Worm (Caenorhabditis elegans): ENCODE data around the gene ZK105.3.

Gene ZK105.3

ce11 chrV:7744068-7744467 lies 47.1 kb downstream of the ZK105.3 start:
- peak; percentile 83 for TF ChIP-seq pha-4 (GFP tag; IDR thresholded peaks at IDR 0.05)
- TF ChIP-seq pha-4 (tag; optimal IDR thresholded peaks at IDR 0.05) = no peak
- TF ChIP-seq unc-130 (GFP tag; optimal IDR thresholded peaks at IDR 0.05) = no peak
- TF ChIP-seq hmg-1.1 (GFP tag; IDR thresholded peaks at IDR 0.05) = no peak
- TF ChIP-seq F26F4.8 (GFP tag; conservative IDR thresholded peaks at IDR 0.05) = no peak
- peak; percentile 99 for TF ChIP-seq dmd-6 (GFP tag; IDR thresholded peaks at IDR 0.05)
- peak in 1 of 2 experiments; percentile 12 for TF ChIP-seq hif-1 (tag; optimal IDR thresholded peaks at IDR 0.05)
- TF ChIP-seq lin-38 (GFP tag; IDR thresholded peaks at IDR 0.05) = no peak
- no peak for TF ChIP-seq Y75B8A.6 (GFP tag; IDR thresholded peaks at IDR 0.05)
- TF ChIP-seq lsy-2 (tag; optimal IDR thresholded peaks at IDR 0.05) = peak in 1 of 2 experiments; percentile 8
- peak in 1 of 2 experiments; percentile 69 for TF ChIP-seq daf-16 (GFP tag; optimal IDR thresholded peaks at IDR 0.05)
- TF ChIP-seq daf-16 (tag; optimal IDR thresholded peaks at IDR 0.05) = peak; percentile 89
- peak in 1 of 2 experiments; percentile 2 for TF ChIP-seq mdl-1 (tag; optimal IDR thresholded peaks at IDR 0.05)
- TF ChIP-seq nhr-77 (tag; optimal IDR thresholded peaks at IDR 0.05) = peak; percentile 25
- peak; percentile 94 for TF ChIP-seq lin-1 (GFP tag; IDR thresholded peaks at IDR 0.05)
- peak; percentile 29 for TF ChIP-seq mes-2 (tag; optimal IDR thresholded peaks at IDR 0.05; ENCODE audit: poor library complexity, severe bottlenecking)
- TF ChIP-seq mxl-3 (GFP tag; optimal IDR thresholded peaks at IDR 0.05) = peak; percentile 49
- TF ChIP-seq php-3 (GFP tag; IDR thresholded peaks at IDR 0.05) = peak; percentile 93
- TF ChIP-seq nhr-76 (tag; optimal IDR thresholded peaks at IDR 0.05) = no peak
- peak; percentile 97 for TF ChIP-seq hlh-11 (tag; optimal IDR thresholded peaks at IDR 0.05)
- peak; percentile 63; the same call in 1 of the 2 replicates for TF ChIP-seq mdt-29 (GFP tag; IDR thresholded peaks at IDR 0.05)
- TF ChIP-seq ceh-20 (GFP tag; IDR thresholded peaks at IDR 0.05) = peak; percentile 80
- TF ChIP-seq attf-4 (tag; optimal IDR thresholded peaks at IDR 0.05) = no peak
- 0 out of 2 replicates have a peak, but pooled peaks have one; percentile 28 for TF ChIP-seq mxl-2 (GFP tag; conservative IDR thresholded peaks at IDR 0.05)
- peak; percentile 53 for TF ChIP-seq pqm-1 (tag; optimal IDR thresholded peaks at IDR 0.05)
- no peak for TF ChIP-seq dmd-9 (GFP tag; IDR thresholded peaks at IDR 0.05)
- no peak for TF ChIP-seq tag-97 (GFP tag; IDR thresholded peaks at IDR 0.05)
- TF ChIP-seq tra-1 (GFP tag; IDR thresholded peaks at IDR 0.05) = peak; percentile 100
- TF ChIP-seq duxl-1 (tag; optimal IDR thresholded peaks at IDR 0.05; ENCODE audit: poor library complexity) = peak; percentile 15
- TF ChIP-seq dve-1 (tag; optimal IDR thresholded peaks at IDR 0.05; ENCODE audit: insufficient read depth) = peak; percentile 97
- peak; percentile 88 for TF ChIP-seq nhr-48 (tag; optimal IDR thresholded peaks at IDR 0.05)
- TF ChIP-seq nhr-28 (tag; optimal IDR thresholded peaks at IDR 0.05) = peak; percentile 75
- peak; percentile 58 for TF ChIP-seq hlh-30 (tag; optimal IDR thresholded peaks at IDR 0.05; ENCODE audit: insufficient read depth)
- peak; percentile 54; the same call in 1 of the 2 replicates for TF ChIP-seq nhr-41 (GFP tag; IDR thresholded peaks at IDR 0.05)
- no peak for TF ChIP-seq ceh-62 (tag; optimal IDR thresholded peaks at IDR 0.05)
- peak; percentile 33 for TF ChIP-seq gei-8 (GFP tag; optimal IDR thresholded peaks at IDR 0.05)
- TF ChIP-seq F49E8.2 (tag; optimal IDR thresholded peaks at IDR 0.05; ENCODE audit: borderline replicate concordance) = no peak
- 0 out of 2 replicates have a peak, but pooled peaks have one; percentile 47 for TF ChIP-seq T26A8.4 (GFP tag; IDR thresholded peaks at IDR 0.05)
- TF ChIP-seq ceh-44 (GFP tag; IDR thresholded peaks at IDR 0.05) = no peak
- TF ChIP-seq arid-1 (GFP tag; conservative IDR thresholded peaks at IDR 0.05) = no peak
- TF ChIP-seq aha-1 (tag) = peak; percentile 50
- no peak for TF ChIP-seq rbr-2 (tag; optimal IDR thresholded peaks at IDR 0.05)
- no peak for TF ChIP-seq Y105C5A.15 (GFP tag; IDR thresholded peaks at IDR 0.05)
- peak; percentile 53 for TF ChIP-seq mep-1 (tag; optimal IDR thresholded peaks at IDR 0.05)
- no peak for TF ChIP-seq nhr-11 (tag; optimal IDR thresholded peaks at IDR 0.05)
- TF ChIP-seq set-16 (GFP tag; IDR thresholded peaks at IDR 0.05) = peak; percentile 41; the same call in 1 of the 2 replicates
- TF ChIP-seq saeg-2 (GFP tag; IDR thresholded peaks at IDR 0.05) = peak; percentile 80; the same call in 1 of the 2 replicates
- peak; percentile 85 for TF ChIP-seq nhr-102 (tag; optimal IDR thresholded peaks at IDR 0.05)
- peak in 1 of 2 experiments; percentile 96 for TF ChIP-seq unc-62 (GFP tag; optimal IDR thresholded peaks at IDR 0.05 in 1 of 2)
- no peak for TF ChIP-seq unc-62 (tag; optimal IDR thresholded peaks at IDR 0.05)
- peak; percentile 37 for TF ChIP-seq T20F7.1 (GFP tag; optimal IDR thresholded peaks at IDR 0.05)

Measured in whole organism, L4 larva.